Worm (Caenorhabditis elegans) whole organism, L4 larva: ENCODE measurements around the gene hhat-1.

ENCODE experiments used
- D1046.2 ChIP-seq: fragments of 200-800 bp; sonication (Bioruptor generic); IDR thresholded peaks from 2 replicates; pipeline ENCODE4 v1.3.6; 2022; ENCODE audit warnings: missing genetic modification characterization, missing compliant biosample characterization
- F37D6.2 ChIP-seq: sonication (generic microtip); optimal IDR thresholded peaks from 2 replicates; lab custom pipeline; 2016; ENCODE audit warnings: mild to moderate bottlenecking, missing genetic modification characterization, missing compliant biosample characterization
- R02D3.7 ChIP-seq: fragments of 150-350 bp; sonication (generic microtip); optimal IDR thresholded peaks from 3 replicates; lab custom pipeline; 2014; ENCODE audit warnings: missing biosample characterization, missing genetic modification characterization
- Y48G9A.11 ChIP-seq: fragments of 200-800 bp; sonication (Bioruptor generic); IDR thresholded peaks from 2 replicates; pipeline ENCODE4 v1.3.6; 2022; ENCODE audit warnings: missing genetic modification reagents, missing genetic modification characterization, missing compliant biosample characterization
- ZK546.5 ChIP-seq, 2 experiments: sonication (generic microtip); optimal IDR thresholded peaks; 2 replicates each; lab custom pipeline; 2017; ENCODE audit warnings: missing biosample characterization in 2 of 2, missing genetic modification characterization in 2 of 2
- aha-1 ChIP-seq: fragments of 150-350 bp; peaks from one replicate; lab custom pipeline; 2014; ENCODE audit warnings: missing biosample characterization, missing genetic modification characterization
- ama-1 ChIP-seq: fragments of 150-350 bp; optimal IDR thresholded peaks from 2 replicates; lab custom pipeline; 2014; ENCODE audit warnings: inconsistent platforms, mixed read lengths
- arid-1 ChIP-seq: fragments of 200-800 bp; sonication (Bioruptor generic); conservative IDR thresholded peaks from 2 replicates; pipeline ENCODE4 v1.3.6; 2022; ENCODE audit warnings: missing genetic modification reagents, missing genetic modification characterization, missing compliant biosample characterization
- attf-4 ChIP-seq: sonication (generic microtip); optimal IDR thresholded peaks from 3 replicates; lab custom pipeline; 2017; ENCODE audit warnings: missing biosample characterization, missing genetic modification characterization
- ceh-28 ChIP-seq: fragments of 150-350 bp; optimal IDR thresholded peaks from 2 replicates; lab custom pipeline; 2014; ENCODE audit warnings: missing biosample characterization, missing genetic modification reagents, missing genetic modification characterization
- ceh-32 ChIP-seq: sonication (generic microtip); optimal IDR thresholded peaks from 2 replicates; lab custom pipeline; 2016; ENCODE audit warnings: mild to moderate bottlenecking, missing genetic modification characterization, missing compliant biosample characterization; ENCODE audit not compliant: poor library complexity
- daf-16 ChIP-seq, 3 experiments: sonication (generic microtip); optimal IDR thresholded peaks; 2 replicates each; lab custom pipeline; 2016 to 2017; ENCODE audit warnings: missing genetic modification characterization in 3 of 3, missing genetic modification reagents in 3 of 3, mild to moderate bottlenecking in 2 of 3, missing compliant biosample characterization in 2 of 3, missing biosample characterization in 1 of 3, moderate library complexity in 1 of 3
- daf-8 ChIP-seq: fragments of 200-800 bp; sonication (Bioruptor generic); IDR thresholded peaks from 2 replicates; pipeline ENCODE4 v1.3.6; 2022; ENCODE audit warnings: missing genetic modification characterization, missing compliant biosample characterization
- dmd-9 ChIP-seq: fragments of 200-800 bp; sonication (Bioruptor generic); IDR thresholded peaks from 2 replicates; pipeline ENCODE4 v1.3.6; 2022; ENCODE audit warnings: missing genetic modification reagents, missing genetic modification characterization, missing compliant biosample characterization
- egl-27 ChIP-seq: sonication (generic microtip); optimal IDR thresholded peaks from 3 replicates; lab custom pipeline; 2017; ENCODE audit warnings: missing biosample characterization, missing genetic modification reagents, missing genetic modification characterization
- fkh-10 ChIP-seq: fragments of 150-350 bp; optimal IDR thresholded peaks from 2 replicates; lab custom pipeline; 2014; ENCODE audit warnings: missing biosample characterization, missing genetic modification reagents, missing genetic modification characterization
- hlh-11 ChIP-seq: fragments of 200-800 bp; sonication (Bioruptor generic); optimal IDR thresholded peaks from 2 replicates; lab custom pipeline; 2018; ENCODE audit warnings: mild to moderate bottlenecking, missing genetic modification characterization, missing compliant biosample characterization
- hmg-1.1 ChIP-seq: fragments of 200-800 bp; sonication (Bioruptor generic); IDR thresholded peaks from 2 replicates; pipeline ENCODE4 v1.3.6; 2022; ENCODE audit warnings: missing genetic modification reagents, missing genetic modification characterization, missing compliant biosample characterization
- jun-1 ChIP-seq: fragments of 150-350 bp; optimal IDR thresholded peaks from 2 replicates; lab custom pipeline; 2014; ENCODE audit warnings: missing biosample characterization, missing genetic modification reagents, missing genetic modification characterization
- lin-13 ChIP-seq: fragments of 150-350 bp; optimal IDR thresholded peaks from 2 replicates; lab custom pipeline; 2014; ENCODE audit warnings: missing biosample characterization, missing genetic modification reagents, missing genetic modification characterization
- mdl-1 ChIP-seq, 2 experiments: fragments of 150-350 bp in 1 of 2; sonication (generic microtip) in 1 of 2; optimal IDR thresholded peaks; 2 replicates each; lab custom pipeline; 2014 to 2017; ENCODE audit warnings: missing biosample characterization in 2 of 2, missing genetic modification characterization in 2 of 2
- mxl-3 ChIP-seq: fragments of 200-800 bp; sonication (Bioruptor generic); optimal IDR thresholded peaks from 2 replicates; lab custom pipeline; 2018; ENCODE audit warnings: mild to moderate bottlenecking, missing genetic modification characterization, missing compliant biosample characterization
- nhr-102 ChIP-seq: sonication (generic microtip); optimal IDR thresholded peaks from 2 replicates; lab custom pipeline; 2016; ENCODE audit warnings: mild to moderate bottlenecking, missing genetic modification characterization, moderate library complexity, missing compliant biosample characterization
- nhr-237 ChIP-seq: sonication (generic microtip); optimal IDR thresholded peaks from 2 replicates; lab custom pipeline; 2017; ENCODE audit warnings: missing biosample characterization, missing genetic modification characterization
- nhr-28 ChIP-seq: fragments of 150-350 bp; optimal IDR thresholded peaks from 2 replicates; lab custom pipeline; 2014; ENCODE audit warnings: missing biosample characterization, missing genetic modification characterization
- nhr-48 ChIP-seq: sonication (generic microtip); optimal IDR thresholded peaks from 2 replicates; lab custom pipeline; 2016; ENCODE audit warnings: mild to moderate bottlenecking, missing genetic modification characterization, missing compliant biosample characterization
- nhr-77 ChIP-seq: fragments of 150-350 bp; optimal IDR thresholded peaks from 2 replicates; lab custom pipeline; 2014; ENCODE audit warnings: missing biosample characterization, missing genetic modification characterization
- php-3 ChIP-seq: fragments of 200-800 bp; sonication (Bioruptor generic); IDR thresholded peaks from 2 replicates; pipeline ENCODE4 v1.3.6; 2022; ENCODE audit warnings: missing genetic modification reagents, missing genetic modification characterization, missing compliant biosample characterization
- set-16 ChIP-seq: fragments of 200-800 bp; sonication (Bioruptor generic); IDR thresholded peaks from 2 replicates; pipeline ENCODE4 v1.3.6; 2022; ENCODE audit warnings: missing genetic modification reagents, missing genetic modification characterization, missing compliant biosample characterization
- snpc-1.2 ChIP-seq: fragments of 200-800 bp; sonication (Bioruptor generic); IDR thresholded peaks from 2 replicates; pipeline ENCODE4 v1.3.6; 2022; ENCODE audit warnings: missing genetic modification reagents, missing genetic modification characterization, missing compliant biosample characterization
- spr-3 ChIP-seq: fragments of 200-800 bp; sonication (Bioruptor generic); optimal IDR thresholded peaks from 2 replicates; lab custom pipeline; 2018; ENCODE audit warnings: mild to moderate bottlenecking, missing genetic modification characterization, missing compliant biosample characterization
- unc-62 ChIP-seq, 3 experiments: fragments of 150-350 bp in 1 of 3; sonication (generic microtip); optimal IDR thresholded peaks in 2 of 3; peaks in 1 of 3; 1 replicate in 1 of 3; 2 replicates in 2 of 3; lab custom pipeline; 2014 to 2017; ENCODE audit warnings: missing biosample characterization in 3 of 3, missing genetic modification characterization in 3 of 3, missing genetic modification reagents in 3 of 3, missing genotype in 1 of 3
- vab-7 ChIP-seq: fragments of 200-800 bp; sonication (Bioruptor generic); IDR thresholded peaks from 2 replicates; pipeline ENCODE4 v1.3.6; 2022; ENCODE audit warnings: missing genetic modification reagents, missing genetic modification characterization, missing compliant biosample characterization
- ztf-11 ChIP-seq: fragments of 150-350 bp; optimal IDR thresholded peaks from 2 replicates; lab custom pipeline; 2014; ENCODE audit warnings: missing biosample characterization, missing genetic modification characterization

The hhat-1 gene

DNA sequence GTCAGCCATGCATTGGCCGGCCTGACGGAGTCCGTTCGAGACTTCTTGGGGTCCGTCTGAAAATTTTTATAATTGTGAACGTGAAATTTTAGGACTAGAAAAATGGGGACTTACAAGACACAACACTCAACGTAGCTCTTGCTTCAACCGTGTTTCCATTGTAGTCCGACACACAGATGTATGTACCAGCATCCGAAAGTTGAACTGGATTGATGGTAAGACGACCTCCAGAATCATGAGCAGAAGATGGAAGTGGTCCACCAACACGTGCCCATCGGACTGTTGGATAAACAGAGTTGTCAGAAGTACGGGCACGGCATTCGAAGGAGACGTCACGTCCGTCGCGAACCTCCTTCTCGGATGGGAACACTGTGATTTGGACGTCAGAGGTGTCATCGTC lies 12.0 kb upstream of the hhat-1 start:
- TF ChIP-seq set-16 (GFP tag; lab: Robert Waterston, UW) = no peak
- TF ChIP-seq vab-7 (GFP tag; lab: Robert Waterston, UW) = no peak
- no peak for TF ChIP-seq dmd-9 (GFP tag; lab: Robert Waterston, UW)
- TF ChIP-seq unc-62 (GFP tag; optimal IDR thresholded peaks at IDR 0.05 in 1 of 2; lab: Kevin White, UChicago) = peak in 1 of 2 experiments; percentile 90
- TF ChIP-seq unc-62 (tag; optimal IDR thresholded peaks at IDR 0.05; lab: Kevin White, UChicago) = no peak
- TF ChIP-seq ama-1 = no peak
- TF ChIP-seq D1046.2 (GFP tag; lab: Robert Waterston, UW) = no peak
- TF ChIP-seq egl-27 = no peak

ce11 chrII:14668608-14669007 lies 9.6 kb upstream of the hhat-1 start:
- TF ChIP-seq nhr-48 (tag; lab: Kevin White, UChicago) (no peak), nhr-28 (tag; lab: Kevin White, UChicago) (peak; percentile 1), aha-1 (tag; lab: Kevin White, UChicago) (peak; percentile 95), ceh-32 (tag; lab: Kevin White, UChicago) (no peak)
- TF ChIP-seq, all 104 proteins: peak for 2

DNA sequence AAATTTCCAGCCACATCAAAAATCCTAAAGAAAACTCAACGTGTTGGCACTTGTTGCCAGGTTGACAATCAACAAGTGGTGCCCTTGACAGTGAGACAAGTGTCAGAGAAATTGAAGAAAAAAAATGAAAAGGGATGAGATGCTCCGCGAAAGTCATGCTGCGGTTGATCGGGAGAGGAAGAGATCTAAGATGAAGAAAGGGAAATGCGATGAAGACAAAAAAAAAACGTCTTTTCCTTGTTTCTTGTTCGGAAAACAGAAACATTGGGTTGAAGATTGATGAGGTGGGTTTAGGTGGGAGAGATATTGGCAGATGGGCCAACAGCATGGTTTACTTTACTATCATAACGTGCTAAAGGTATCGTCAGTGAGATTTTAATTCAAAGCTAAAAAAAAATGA lies 8.1 kb upstream of the hhat-1 start:
- TF ChIP-seq fkh-10 (GFP tag; lab: Kevin White, UChicago) (no peak), mdl-1 (tag; optimal IDR thresholded peaks at IDR 0.05; lab: Kevin White, UChicago) (peak in 1 of 2 experiments; percentile 40), hlh-11 (tag; lab: Kevin White, UChicago) (peak; percentile 39), daf-16 (GFP tag; optimal IDR thresholded peaks at IDR 0.05; lab: Kevin White, UChicago) (peak in 1 of 2 experiments; percentile 41), daf-16 (tag; optimal IDR thresholded peaks at IDR 0.05; lab: Kevin White, UChicago) (no peak), aha-1 (tag; lab: Kevin White, UChicago) (peak; percentile 28), nhr-28 (tag; lab: Kevin White, UChicago) (peak; percentile 14), spr-3 (GFP tag; lab: Kevin White, UChicago) (no peak)

DNA sequence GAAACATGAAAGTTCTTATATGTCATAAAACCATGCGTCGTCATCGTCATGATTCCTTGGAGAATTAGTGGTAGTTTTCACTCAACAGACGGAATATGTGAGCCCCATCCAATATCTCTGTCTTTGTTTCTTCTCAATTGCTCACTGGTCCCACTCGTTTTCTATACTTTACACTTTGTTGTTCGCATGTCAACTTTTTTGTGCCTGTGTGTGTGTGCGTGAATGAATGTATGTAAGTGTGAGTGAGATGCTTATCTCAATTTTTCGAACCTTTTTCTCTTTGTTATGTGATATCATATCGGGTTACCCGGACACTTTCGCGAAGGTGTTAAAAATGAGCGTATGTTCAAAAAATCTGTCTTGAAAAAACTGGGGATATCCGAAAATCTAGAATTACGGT lies 6.2 kb upstream of the hhat-1 start:
- TF ChIP-seq unc-62 (GFP tag; optimal IDR thresholded peaks at IDR 0.05 in 1 of 2; lab: Kevin White, UChicago) (peak in 1 of 2 experiments; percentile 87), unc-62 (tag; optimal IDR thresholded peaks at IDR 0.05; lab: Kevin White, UChicago) (no peak), egl-27 (no peak)

DNA sequence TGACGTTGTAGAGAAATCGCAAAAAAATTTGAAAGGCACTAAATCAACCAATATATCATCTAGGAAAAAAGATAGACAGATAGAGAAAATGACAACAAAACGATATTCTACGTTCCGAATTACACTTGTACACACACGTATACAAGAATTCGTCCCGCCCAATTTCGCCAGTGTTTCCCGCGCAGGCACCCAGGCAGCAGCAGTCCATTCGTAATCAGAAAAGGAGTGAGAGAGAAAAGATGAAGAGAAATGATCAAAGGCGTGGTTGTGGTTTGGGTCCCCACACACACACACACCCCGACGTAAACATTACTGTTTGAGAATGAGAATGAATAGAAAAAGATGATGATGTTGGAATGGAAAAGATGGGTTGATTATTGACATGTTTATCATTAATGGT lies 4.6 kb upstream of the hhat-1 start:
- TF ChIP-seq jun-1 (tag; lab: Kevin White, UChicago) (no peak), nhr-77 (tag; lab: Kevin White, UChicago) (no peak), Y48G9A.11 (GFP tag; lab: Robert Waterston, UW) (no peak), nhr-237 (tag; lab: Kevin White, UChicago) (no peak), R02D3.7 (no peak), hmg-1.1 (GFP tag; lab: Robert Waterston, UW) (no peak), nhr-102 (tag; lab: Kevin White, UChicago) (no peak), ZK546.5 (tag; optimal IDR thresholded peaks at IDR 0.05; lab: Kevin White, UChicago) (no peak), unc-62 (GFP tag; optimal IDR thresholded peaks at IDR 0.05 in 1 of 2; lab: Kevin White, UChicago) (peak in 1 of 2 experiments; percentile 68), unc-62 (tag; optimal IDR thresholded peaks at IDR 0.05; lab: Kevin White, UChicago) (no peak), attf-4 (tag; lab: Kevin White, UChicago) (no peak), php-3 (GFP tag; lab: Robert Waterston, UW) (no peak), snpc-1.2 (GFP tag; lab: Robert Waterston, UW) (no peak), ceh-28 (tag; lab: Kevin White, UChicago) (no peak), nhr-28 (tag; lab: Kevin White, UChicago) (peak; percentile 42), mxl-3 (GFP tag; lab: Kevin White, UChicago) (peak; percentile 76), arid-1 (GFP tag; lab: Robert Waterston, UW) (no peak), daf-8 (no peak), lin-13 (GFP tag; lab: Kevin White, UChicago) (no peak), dmd-9 (GFP tag; lab: Robert Waterston, UW) (no peak), F37D6.2 (tag; lab: Kevin White, UChicago) (no peak), mdl-1 (tag; optimal IDR thresholded peaks at IDR 0.05; lab: Kevin White, UChicago) (peak in 1 of 2 experiments; percentile 41), ztf-11 (tag; lab: Kevin White, UChicago) (no peak)
- TF ChIP-seq, all 104 proteins: peak for 4
